Worm (Caenorhabditis elegans): ENCODE results near the gene cct-6.

DNA sequence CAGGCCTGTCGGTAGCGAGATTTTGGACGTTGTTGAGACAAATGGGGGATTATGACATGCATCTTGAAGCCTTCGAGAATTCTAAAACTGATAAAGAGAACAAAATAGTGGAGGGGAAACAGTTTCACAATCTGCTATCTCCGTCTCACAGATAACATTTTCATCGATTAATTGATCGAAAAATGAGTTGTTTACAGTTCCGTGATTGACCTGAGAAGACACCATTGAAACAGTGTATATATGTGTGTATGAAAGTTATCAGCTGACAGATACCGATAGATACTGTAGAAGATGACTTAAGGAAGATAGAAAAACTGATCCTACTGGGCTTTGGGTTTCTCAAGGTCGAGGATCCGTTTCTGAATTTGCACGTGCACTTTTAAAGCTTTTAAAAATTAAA lies 16.3 kb downstream of the cct-6 start:
- no peak for TF ChIP-seq fos-1 (tag; optimal IDR thresholded peaks at IDR 0.05)
- TF ChIP-seq snpc-4 (tag; optimal IDR thresholded peaks at IDR 0.05), result no peak
- no peak for TF ChIP-seq ama-1 (optimal IDR thresholded peaks at IDR 0.05)
- TF ChIP-seq unc-130 (GFP tag; optimal IDR thresholded peaks at IDR 0.05), result no peak
- peak in 1 of 2 experiments; percentile 1 for TF ChIP-seq lsy-2 (tag; optimal IDR thresholded peaks at IDR 0.05)

All from whole organism, L4 larva.